Fruit fly (Drosophila melanogaster): Measurements from ENCODE around the gene CG6686.

The CG6686 gene

dm6 chr2L:12006397-12007330 lies 18.8 kb upstream of the CG6686 start (continued):
- peak; percentile 84 for TF ChIP-seq Spps (tag; optimal IDR thresholded peaks at IDR 0.05)
- TF ChIP-seq Lim3 (GFP tag; IDR thresholded peaks at IDR 0.05) = no peak
- TF ChIP-seq Vsx1 (GFP tag; optimal IDR thresholded peaks at IDR 0.05) = peak; percentile 85
- peak; percentile 63 for TF ChIP-seq CG8089 (GFP tag; optimal IDR thresholded peaks at IDR 0.05)
- TF ChIP-seq gce (GFP tag; IDR thresholded peaks at IDR 0.05) = no peak
- TF ChIP-seq fd102C (GFP tag; optimal IDR thresholded peaks at IDR 0.05) = peak; percentile 52
- peak; percentile 83 for TF ChIP-seq CG6654 (GFP tag; optimal IDR thresholded peaks at IDR 0.05)
- peak; percentile 88 for TF ChIP-seq CG10431 (GFP tag; optimal IDR thresholded peaks at IDR 0.05)
- TF ChIP-seq crp (GFP tag; optimal IDR thresholded peaks at IDR 0.05) = peak in 1 of 2 experiments; percentile 58
- peak; percentile 86 for TF ChIP-seq CG11093 (GFP tag; IDR thresholded peaks at IDR 0.05)
- TF ChIP-seq D19B (GFP tag; optimal IDR thresholded peaks at IDR 0.05) = peak; percentile 96
- peak; percentile 96 for TF ChIP-seq gcm (GFP tag; optimal IDR thresholded peaks at IDR 0.05)
- TF ChIP-seq CG13894 (tag; optimal IDR thresholded peaks at IDR 0.05) = peak; percentile 45
- peak; percentile 93 for TF ChIP-seq Asciz (GFP tag; optimal IDR thresholded peaks at IDR 0.05)
- TF ChIP-seq CG4282 (GFP tag; optimal IDR thresholded peaks at IDR 0.05) = no peak
- peak; percentile 93 for TF ChIP-seq HHEX (GFP tag; optimal IDR thresholded peaks at IDR 0.05)
- no peak for TF ChIP-seq ato (GFP tag; IDR thresholded peaks at IDR 0.05; ENCODE audit: partially characterized antibody)
- TF ChIP-seq lbe (GFP tag; optimal IDR thresholded peaks at IDR 0.05) = peak; percentile 73
- peak; percentile 73 for TF ChIP-seq ems (GFP tag; optimal IDR thresholded peaks at IDR 0.05)
- peak; percentile 60 for TF ChIP-seq vfl (GFP tag; optimal IDR thresholded peaks at IDR 0.05)
- peak in 1 of 2 experiments; percentile 98 for TF ChIP-seq Eip74EF (GFP tag; optimal IDR thresholded peaks at IDR 0.05)
- TF ChIP-seq pan (optimal IDR thresholded peaks at IDR 0.05) = peak in 1 of 2 experiments; percentile 79
- TF ChIP-seq pan (GFP tag; optimal IDR thresholded peaks at IDR 0.05 in 1 of 2, IDR thresholded peaks at IDR 0.05 in 1 of 2) = peak in 1 of 2 experiments; percentile 69
- no peak for TF ChIP-seq Dip2 (GFP tag; IDR thresholded peaks at IDR 0.05)
- peak; percentile 93 for TF ChIP-seq CG15601 (tag; optimal IDR thresholded peaks at IDR 0.05)
- TF ChIP-seq Fer3 (tag; optimal IDR thresholded peaks at IDR 0.05) = peak; percentile 92
- no peak for TF ChIP-seq CG3726 (GFP tag; IDR thresholded peaks at IDR 0.05)
- peak; percentile 97 for TF ChIP-seq mirr (GFP tag; optimal IDR thresholded peaks at IDR 0.05)
- peak; percentile 97 for TF ChIP-seq Fer1 (GFP tag; optimal IDR thresholded peaks at IDR 0.05)
- no peak for TF ChIP-seq z (GFP tag; IDR thresholded peaks at IDR 0.05)
- peak; percentile 100 for TF ChIP-seq CG9727 (GFP tag; optimal IDR thresholded peaks at IDR 0.05)
- no peak for TF ChIP-seq ranshi (GFP tag; IDR thresholded peaks at IDR 0.05)
- no peak for TF ChIP-seq emc (GFP tag; optimal IDR thresholded peaks at IDR 0.05)
- TF ChIP-seq CG12942 (GFP tag; optimal IDR thresholded peaks at IDR 0.05) = peak; percentile 82
- TF ChIP-seq sr (GFP tag; IDR thresholded peaks at IDR 0.05) = no peak
- TF ChIP-seq CG18262 (tag; optimal IDR thresholded peaks at IDR 0.05) = peak; percentile 99
- no peak for TF ChIP-seq stc (GFP tag; IDR thresholded peaks at IDR 0.05)
- TF ChIP-seq CG10959 (GFP tag; IDR thresholded peaks at IDR 0.05) = no peak
- no peak for TF ChIP-seq CG31224 (GFP tag; IDR thresholded peaks at IDR 0.05)
- peak; percentile 16 for TF ChIP-seq CG18011 (GFP tag; optimal IDR thresholded peaks at IDR 0.05)
- peak; percentile 53 for TF ChIP-seq CG17802 (tag; optimal IDR thresholded peaks at IDR 0.05)
- TF ChIP-seq CG10274 (GFP tag; optimal IDR thresholded peaks at IDR 0.05) = peak; percentile 95
- peak; percentile 11 for TF ChIP-seq CG9876 (GFP tag; optimal IDR thresholded peaks at IDR 0.05)
- TF ChIP-seq tup (GFP tag; optimal IDR thresholded peaks at IDR 0.05) = peak; percentile 70
- TF ChIP-seq CG14050 (GFP tag; IDR thresholded peaks at IDR 0.05) = no peak
- no peak for TF ChIP-seq Elba2 (GFP tag; optimal IDR thresholded peaks at IDR 0.05)
- peak; percentile 86 for TF ChIP-seq Fer2 (tag; optimal IDR thresholded peaks at IDR 0.05)
- TF ChIP-seq CG11504 (tag; optimal IDR thresholded peaks at IDR 0.05) = peak; percentile 96

Data from whole organism, embryonic.